Fruit fly (Drosophila melanogaster) whole organism, embryonic: Measurements from ENCODE around the gene CG31287.

ENCODE experiments used
- BEAF-32 ChIP-seq: fragments of 200-800 bp; sonication (Bioruptor generic); optimal IDR thresholded peaks from 3 replicates; lab custom pipeline; 2017; ENCODE audit warnings: missing biosample characterization, missing genetic modification characterization, mild to moderate bottlenecking, moderate library complexity, missing genetic modification reagents
- Blimp-1 ChIP-seq: fragments of 200-800 bp; sonication (Bioruptor generic); optimal IDR thresholded peaks from 3 replicates; lab custom pipeline; 2018; ENCODE audit warnings: missing biosample characterization, missing genetic modification characterization, mild to moderate bottlenecking, moderate library complexity, missing genetic modification reagents
- CG10147 ChIP-seq: fragments of 200-800 bp; sonication (Bioruptor generic); optimal IDR thresholded peaks from 2 replicates; lab custom pipeline; 2019; ENCODE audit warnings: missing biosample characterization, mild to moderate bottlenecking, missing genetic modification characterization, moderate library complexity
- CG10267 ChIP-seq: fragments of 200-800 bp; sonication (Bioruptor generic); optimal IDR thresholded peaks from 2 replicates; lab custom pipeline; 2018; ENCODE audit warnings: missing biosample characterization, mild to moderate bottlenecking, missing genetic modification characterization, moderate library complexity
- CG10462 ChIP-seq: fragments of 200-800 bp; sonication (Bioruptor generic); optimal IDR thresholded peaks from 2 replicates; lab custom pipeline; 2016; ENCODE audit warnings: missing biosample characterization, missing genetic modification characterization
- CG11085 ChIP-seq: fragments of 200-800 bp; sonication (Bioruptor generic); IDR thresholded peaks from 2 replicates; pipeline ENCODE4 v1.3.6; 2022; ENCODE audit warnings: missing biosample characterization, missing genetic modification characterization
- CG11695 ChIP-seq: fragments of 200-800 bp; sonication (Bioruptor generic); IDR thresholded peaks from 3 replicates; pipeline ENCODE4 v1.3.6; 2022; ENCODE audit warnings: missing biosample characterization, missing genetic modification characterization
- CG12155 ChIP-seq: fragments of 200-800 bp; sonication (Bioruptor generic); optimal IDR thresholded peaks from 3 replicates; lab custom pipeline; 2016; ENCODE audit warnings: missing biosample characterization, missing genetic modification characterization
- CG12744 ChIP-seq: fragments of 200-800 bp; sonication (Bioruptor generic); optimal IDR thresholded peaks from 2 replicates; lab custom pipeline; 2016; ENCODE audit warnings: missing biosample characterization, missing genetic modification characterization
- CG13123 ChIP-seq: fragments of 200-800 bp; sonication (Bioruptor generic); optimal IDR thresholded peaks from 2 replicates; lab custom pipeline; 2016; ENCODE audit warnings: missing biosample characterization, missing genetic modification characterization
- CG13287 ChIP-seq: fragments of 200-800 bp; sonication (Bioruptor generic); IDR thresholded peaks from 2 replicates; pipeline ENCODE4 v1.3.6; 2022; ENCODE audit warnings: missing biosample characterization, missing genetic modification characterization; ENCODE audit not compliant: partially characterized antibody
- CG13296 ChIP-seq: fragments of 200-800 bp; sonication (Bioruptor generic); optimal IDR thresholded peaks from 3 replicates; lab custom pipeline; 2018; ENCODE audit warnings: missing biosample characterization, mild to moderate bottlenecking, missing genetic modification characterization
- CG1603 ChIP-seq: fragments of 200-800 bp; sonication (Bioruptor generic); optimal IDR thresholded peaks from 2 replicates; lab custom pipeline; 2019; ENCODE audit warnings: missing biosample characterization, mild to moderate bottlenecking, missing genetic modification characterization, moderate library complexity
- CG16813 ChIP-seq: fragments of 200-800 bp; sonication (Bioruptor generic); IDR thresholded peaks from 3 replicates; pipeline ENCODE4 v1.3.6; 2022; ENCODE audit warnings: missing biosample characterization, missing genetic modification characterization; ENCODE audit not compliant: partially characterized antibody
- CG16815 ChIP-seq: fragments of 200-800 bp; sonication (Bioruptor generic); optimal IDR thresholded peaks from 3 replicates; lab custom pipeline; 2017; ENCODE audit warnings: missing biosample characterization, mild to moderate bottlenecking, missing genetic modification characterization
- CG17359 ChIP-seq: fragments of 200-800 bp; sonication (Bioruptor generic); optimal IDR thresholded peaks from 3 replicates; lab custom pipeline; 2018; ENCODE audit warnings: missing biosample characterization, mild to moderate bottlenecking, missing genetic modification characterization, moderate library complexity
- CG31365 ChIP-seq: fragments of 200-800 bp; sonication (Bioruptor generic); optimal IDR thresholded peaks from 2 replicates; lab custom pipeline; 2018; ENCODE audit warnings: missing biosample characterization, mild to moderate bottlenecking, missing genetic modification characterization
- CG4282 ChIP-seq: fragments of 200-800 bp; sonication (Bioruptor generic); optimal IDR thresholded peaks from 2 replicates; lab custom pipeline; 2016; ENCODE audit warnings: missing biosample characterization, missing genetic modification characterization
- CG5180 ChIP-seq: fragments of 200-800 bp; sonication (Bioruptor generic); optimal IDR thresholded peaks from 3 replicates; lab custom pipeline; 2017; ENCODE audit warnings: missing biosample characterization, missing genetic modification characterization, mild to moderate bottlenecking, moderate library complexity, missing genetic modification reagents
- CG7271 ChIP-seq: fragments of 200-800 bp; sonication (Bioruptor generic); optimal IDR thresholded peaks from 2 replicates; lab custom pipeline; 2018; ENCODE audit warnings: missing biosample characterization, mild to moderate bottlenecking, missing genetic modification characterization, moderate library complexity
- CG7786 ChIP-seq: fragments of 200-800 bp; sonication (Bioruptor generic); optimal IDR thresholded peaks from 2 replicates; lab custom pipeline; 2016; ENCODE audit warnings: missing biosample characterization, missing genetic modification characterization
- CG7928 ChIP-seq: fragments of 200-800 bp; sonication (Bioruptor generic); optimal IDR thresholded peaks from 2 replicates; lab custom pipeline; 2017; ENCODE audit warnings: missing biosample characterization, mild to moderate bottlenecking, missing genetic modification characterization
- CG9932 ChIP-seq: fragments of 200-800 bp; sonication (Bioruptor generic); IDR thresholded peaks from 2 replicates; pipeline ENCODE4 v1.3.6; 2022; ENCODE audit warnings: missing biosample characterization, missing genetic modification characterization
- Doc3 ChIP-seq: fragments of 200-800 bp; sonication (Bioruptor generic); IDR thresholded peaks from 3 replicates; pipeline ENCODE4 v1.3.6; 2022; ENCODE audit warnings: missing biosample characterization, missing genetic modification characterization; ENCODE audit not compliant: partially characterized antibody
- Kr ChIP-seq: fragments of 200-800 bp; sonication (Bioruptor generic); optimal IDR thresholded peaks from 2 replicates; lab custom pipeline; 2017; ENCODE audit warnings: missing biosample characterization, mild to moderate bottlenecking, missing genetic modification characterization
- Meics ChIP-seq: fragments of 200-800 bp; sonication (Bioruptor generic); optimal IDR thresholded peaks from 2 replicates; lab custom pipeline; 2017; ENCODE audit warnings: missing biosample characterization, mild to moderate bottlenecking, missing genetic modification characterization
- NC2β ChIP-seq: fragments of 200-800 bp; sonication (Bioruptor generic); optimal IDR thresholded peaks from 2 replicates; lab custom pipeline; 2016; ENCODE audit warnings: missing biosample characterization, missing genetic modification characterization
- Nf-YB ChIP-seq: fragments of 200-800 bp; sonication (Bioruptor generic); optimal IDR thresholded peaks from 3 replicates; lab custom pipeline; 2019; ENCODE audit warnings: missing biosample characterization, mild to moderate bottlenecking, missing genetic modification characterization, moderate library complexity
- Nf-YC ChIP-seq: fragments of 200-800 bp; optimal IDR thresholded peaks from 3 replicates; lab custom pipeline; 2019; ENCODE audit warnings: missing biosample characterization, mild to moderate bottlenecking, missing genetic modification characterization, moderate library complexity
- Pdp1 ChIP-seq, 2 experiments: fragments of 200-800 bp; sonication (Bioruptor generic); optimal IDR thresholded peaks; 3 replicates each; lab custom pipeline; 2016; ENCODE audit warnings: missing biosample characterization in 2 of 2, missing genetic modification characterization in 2 of 2, mild to moderate bottlenecking in 1 of 2, moderate library complexity in 1 of 2
- Spps ChIP-seq: fragments of 200-800 bp; sonication (Bioruptor generic); optimal IDR thresholded peaks from 2 replicates; lab custom pipeline; 2018; ENCODE audit warnings: missing biosample characterization, mild to moderate bottlenecking, missing genetic modification characterization
- Stat92E ChIP-seq, 3 experiments: fragments of >200 bp in 2 of 3; fragments of 200-800 bp in 1 of 3; sonication (Bioruptor generic) in 1 of 3; optimal IDR thresholded peaks; 2 replicates each; lab custom pipeline; 2017 to 2019; ENCODE audit warnings: missing biosample characterization in 3 of 3, missing genetic modification characterization in 3 of 3, mild to moderate bottlenecking in 1 of 3, moderate library complexity in 1 of 3
- btn ChIP-seq: fragments of 200-800 bp; sonication (Bioruptor generic); optimal IDR thresholded peaks from 2 replicates; lab custom pipeline; 2016; ENCODE audit warnings: missing biosample characterization, missing genetic modification characterization
- chm ChIP-seq: fragments of 200-800 bp; sonication (Bioruptor generic); IDR thresholded peaks from 2 replicates; pipeline ENCODE4 v1.3.6; 2022; ENCODE audit warnings: missing biosample characterization, missing genetic modification characterization
- crc ChIP-seq: fragments of 200-800 bp; sonication (Bioruptor generic); optimal IDR thresholded peaks from 2 replicates; lab custom pipeline; 2016; ENCODE audit warnings: missing biosample characterization, missing genetic modification characterization
- da ChIP-seq: fragments of 200-800 bp; sonication (Bioruptor generic); optimal IDR thresholded peaks from 2 replicates; lab custom pipeline; 2016; ENCODE audit warnings: missing biosample characterization, missing genetic modification characterization
- dati ChIP-seq: fragments of 200-800 bp; sonication (Bioruptor generic); IDR thresholded peaks from 2 replicates; pipeline ENCODE4 v1.3.6; 2022; ENCODE audit warnings: missing biosample characterization, missing genetic modification characterization
- gfzf ChIP-seq: fragments of 200-800 bp; sonication (Bioruptor generic); optimal IDR thresholded peaks from 2 replicates; lab custom pipeline; 2016; ENCODE audit warnings: missing biosample characterization, mild to moderate bottlenecking, missing genetic modification characterization, moderate library complexity
- lmd ChIP-seq: fragments of 200-800 bp; sonication (Bioruptor generic); IDR thresholded peaks from 2 replicates; pipeline ENCODE4 v1.3.6; 2022; ENCODE audit warnings: missing biosample characterization, missing genetic modification characterization
- pan ChIP-seq, 4 experiments: fragments of >200 bp in 3 of 4; fragments of 200-800 bp in 1 of 4; sonication (Bioruptor generic) in 1 of 4; optimal IDR thresholded peaks in 3 of 4; IDR thresholded peaks in 1 of 4; 2 replicates each; pipeline versions ENCODE4 v1.3.6 to Lab custom; 2017 to 2022; ENCODE audit warnings: missing biosample characterization in 2 of 4, missing genetic modification characterization in 2 of 4, mixed read lengths in 1 of 4
- sc ChIP-seq, 3 experiments: fragments of >200 bp in 2 of 3; fragments of 200-800 bp in 1 of 3; sonication (Bioruptor generic) in 1 of 3; optimal IDR thresholded peaks; 2 replicates in 2 of 3; 3 replicates in 1 of 3; lab custom pipeline; 2017; ENCODE audit warnings: mild to moderate bottlenecking in 1 of 3, missing biosample characterization in 1 of 3, missing genetic modification characterization in 1 of 3, missing genetic modification reagents in 1 of 3
- sd ChIP-seq: fragments of 200-800 bp; sonication (Bioruptor generic); optimal IDR thresholded peaks from 3 replicates; lab custom pipeline; 2018; ENCODE audit warnings: missing biosample characterization, mild to moderate bottlenecking, missing genetic modification characterization, moderate library complexity
- stc ChIP-seq: fragments of 200-800 bp; sonication (Bioruptor generic); IDR thresholded peaks from 2 replicates; pipeline ENCODE4 v1.3.6; 2022; ENCODE audit warnings: missing biosample characterization, missing genetic modification characterization
- sug ChIP-seq: fragments of 200-800 bp; optimal IDR thresholded peaks from 2 replicates; lab custom pipeline; 2019; ENCODE audit warnings: missing biosample characterization, mild to moderate bottlenecking, missing genetic modification characterization, moderate library complexity
- ttk ChIP-seq: fragments of 200-800 bp; sonication (Bioruptor generic); IDR thresholded peaks from 2 replicates; pipeline ENCODE4 v2.1.2; 2022; ENCODE audit warnings: missing biosample characterization, missing genetic modification characterization
- unpg ChIP-seq: fragments of 200-800 bp; sonication (Bioruptor generic); optimal IDR thresholded peaks from 3 replicates; lab custom pipeline; 2018; ENCODE audit warnings: missing biosample characterization, mild to moderate bottlenecking, missing genetic modification characterization, moderate library complexity
- usp ChIP-seq: fragments of >200 bp; optimal IDR thresholded peaks from 2 replicates; lab custom pipeline; 2017; ENCODE audit warnings: missing biosample characterization, missing genetic modification characterization

CG31287 gene

dm6 chr3R:16205155-16205778 lies 2.1 kb downstream of the CG31287 start, which contains the start of gene mtSSB (continued):
- TF ChIP-seq Spps (tag; lab: Kevin White, UChicago): peak; percentile 41
- TF ChIP-seq CG17359 (tag; lab: Kevin White, UChicago): peak; percentile 93
- TF ChIP-seq CG10147: peak; percentile 21
- peak; percentile 94 for TF ChIP-seq BEAF-32
- peak; percentile 75 for TF ChIP-seq ttk (GFP tag; lab: Robert Waterston, UW)
- peak; percentile 81 for TF ChIP-seq CG1603 (tag; lab: Kevin White, UChicago)
- TF ChIP-seq CG16815 (GFP tag; lab: Kevin White, UChicago): peak; percentile 69
- peak; percentile 93 for TF ChIP-seq chm (GFP tag; lab: Robert Waterston, UW)
- no peak for TF ChIP-seq usp (GFP tag; lab: Kevin White, UChicago)
- TF ChIP-seq CG7271: peak; percentile 72
- TF ChIP-seq CG7786: peak; percentile 69
- peak; percentile 10 for TF ChIP-seq CG7928 (GFP tag; lab: Kevin White, UChicago)
- no peak for TF ChIP-seq pan (optimal IDR thresholded peaks at IDR 0.05; lab: Kevin White, UChicago)
- peak in 1 of 2 experiments; percentile 92 for TF ChIP-seq pan (GFP tag; optimal IDR thresholded peaks at IDR 0.05 in 1 of 2, IDR thresholded peaks at IDR 0.05 in 1 of 2)
- TF ChIP-seq CG12155 (GFP tag; lab: Kevin White, UChicago): peak; percentile 79
- TF ChIP-seq CG4282: peak; percentile 59
- TF ChIP-seq crc (GFP tag; lab: Kevin White, UChicago): peak; percentile 57
- TF ChIP-seq Blimp-1 (GFP tag; lab: Kevin White, UChicago): peak; percentile 83
- TF ChIP-seq Nf-YC (tag; lab: Kevin White, UChicago): peak; percentile 73
- TF ChIP-seq Pdp1 (GFP tag; optimal IDR thresholded peaks at IDR 0.05; lab: Kevin White, UChicago): peak; percentile 86 to 88
- TF ChIP-seq Doc3 (GFP tag; lab: Robert Waterston, UW): peak; percentile 100
- peak; percentile 41 for TF ChIP-seq Kr
- peak; percentile 63 for TF ChIP-seq CG5180 (GFP tag; lab: Kevin White, UChicago)
- peak; percentile 72 for TF ChIP-seq CG10462
- peak; percentile 39 for TF ChIP-seq CG13296 (GFP tag; lab: Kevin White, UChicago)
- TF ChIP-seq gfzf: peak; percentile 17
- peak; percentile 76 for TF ChIP-seq CG13123
- peak; percentile 98 for TF ChIP-seq CG16813 (GFP tag; lab: Robert Waterston, UW)
- TF ChIP-seq CG9932: peak; percentile 91
- no peak for TF ChIP-seq sc (optimal IDR thresholded peaks at IDR 0.05; lab: Kevin White, UChicago)
- TF ChIP-seq sc (GFP tag; optimal IDR thresholded peaks at IDR 0.05; lab: Kevin White, UChicago): peak; percentile 77
- peak; percentile 87 for TF ChIP-seq CG10267 (tag; lab: Kevin White, UChicago)
- peak; percentile 92 for TF ChIP-seq NC2β (GFP tag; lab: Kevin White, UChicago)
- peak; percentile 38 for TF ChIP-seq Nf-YB (GFP tag; lab: Kevin White, UChicago)
- TF ChIP-seq stc (GFP tag; lab: Robert Waterston, UW): peak; percentile 76
- TF ChIP-seq CG13287 (GFP tag; lab: Robert Waterston, UW): peak; percentile 100
- peak; percentile 77 for TF ChIP-seq dati
- TF ChIP-seq unpg (GFP tag; lab: Kevin White, UChicago): peak; percentile 76
- peak; percentile 86 for TF ChIP-seq CG11085 (GFP tag; lab: Robert Waterston, UW)
- TF ChIP-seq btn (GFP tag; lab: Kevin White, UChicago): peak; percentile 85
- peak; percentile 52; the same call in 2 of the 3 replicates for TF ChIP-seq CG11695 (GFP tag; lab: Robert Waterston, UW)
- peak in 1 of 3 experiments; percentile 47 for TF ChIP-seq Stat92E (GFP tag; optimal IDR thresholded peaks at IDR 0.05; lab: Kevin White, UChicago)
- TF ChIP-seq CG12744: peak; percentile 80
- TF ChIP-seq lmd (GFP tag; lab: Robert Waterston, UW): peak; percentile 90
- TF ChIP-seq da: peak; percentile 76
- peak; percentile 68 for TF ChIP-seq sd (tag; lab: Kevin White, UChicago)
- TF ChIP-seq Meics (GFP tag; lab: Kevin White, UChicago): peak; percentile 89
- TF ChIP-seq CG31365: peak; percentile 87
- peak; percentile 80 for TF ChIP-seq sug (tag; lab: Kevin White, UChicago)
